Worm (Caenorhabditis elegans) whole organism, L4 larva: Measurements from ENCODE around the gene ndub-3.

Experiments used
- F37D6.2 ChIP-seq: sonication (generic microtip); optimal IDR thresholded peaks from 2 replicates; lab custom pipeline; 2016; ENCODE audit warnings: mild to moderate bottlenecking, missing genetic modification characterization, missing compliant biosample characterization
- T20F7.1 ChIP-seq: fragments of 200-800 bp; sonication (Bioruptor generic); optimal IDR thresholded peaks from 2 replicates; lab custom pipeline; 2018; ENCODE audit warnings: mild to moderate bottlenecking, missing genetic modification characterization, missing compliant biosample characterization
- T26A8.4 ChIP-seq: fragments of 200-800 bp; sonication (Bioruptor generic); IDR thresholded peaks from 2 replicates; pipeline ENCODE4 v1.3.6; 2022; ENCODE audit warnings: missing genetic modification characterization, missing compliant biosample characterization
- Y48G9A.11 ChIP-seq: fragments of 200-800 bp; sonication (Bioruptor generic); IDR thresholded peaks from 2 replicates; pipeline ENCODE4 v1.3.6; 2022; ENCODE audit warnings: missing genetic modification reagents, missing genetic modification characterization, missing compliant biosample characterization
- aha-1 ChIP-seq: fragments of 150-350 bp; peaks from one replicate; lab custom pipeline; 2014; ENCODE audit warnings: missing biosample characterization, missing genetic modification characterization
- ama-1 ChIP-seq: fragments of 150-350 bp; optimal IDR thresholded peaks from 2 replicates; lab custom pipeline; 2014; ENCODE audit warnings: inconsistent platforms, mixed read lengths
- ceh-32 ChIP-seq: sonication (generic microtip); optimal IDR thresholded peaks from 2 replicates; lab custom pipeline; 2016; ENCODE audit warnings: mild to moderate bottlenecking, missing genetic modification characterization, missing compliant biosample characterization; ENCODE audit not compliant: poor library complexity
- ctbp-1 ChIP-seq: fragments of 200-800 bp; sonication (Bioruptor generic); IDR thresholded peaks from 2 replicates; pipeline ENCODE4 v1.3.6; 2022; ENCODE audit warnings: missing genetic modification reagents, missing genetic modification characterization, missing compliant biosample characterization
- daf-16 ChIP-seq, 3 experiments: sonication (generic microtip); optimal IDR thresholded peaks; 2 replicates each; lab custom pipeline; 2016 to 2017; ENCODE audit warnings: missing genetic modification characterization in 3 of 3, missing genetic modification reagents in 3 of 3, mild to moderate bottlenecking in 2 of 3, missing compliant biosample characterization in 2 of 3, missing biosample characterization in 1 of 3, moderate library complexity in 1 of 3
- daf-19 ChIP-seq: fragments of 200-800 bp; sonication (Bioruptor generic); conservative IDR thresholded peaks from 2 replicates; pipeline ENCODE4 v1.3.6; 2022; ENCODE audit warnings: missing genetic modification characterization, missing compliant biosample characterization
- daf-8 ChIP-seq: fragments of 200-800 bp; sonication (Bioruptor generic); IDR thresholded peaks from 2 replicates; pipeline ENCODE4 v1.3.6; 2022; ENCODE audit warnings: missing genetic modification characterization, missing compliant biosample characterization
- dpl-1 ChIP-seq: fragments of 150-350 bp; optimal IDR thresholded peaks from 2 replicates; lab custom pipeline; 2014; ENCODE audit warnings: missing biosample characterization, missing genetic modification reagents, missing genetic modification characterization
- hif-1 ChIP-seq, 2 experiments: sonication (generic microtip); optimal IDR thresholded peaks; 2 replicates each; lab custom pipeline; 2016 to 2017; ENCODE audit warnings: missing compliant biosample characterization in 2 of 2, missing genetic modification characterization in 2 of 2, missing genetic modification reagents in 2 of 2, missing genotype in 2 of 2, mild to moderate bottlenecking in 1 of 2
- hlh-11 ChIP-seq: fragments of 200-800 bp; sonication (Bioruptor generic); optimal IDR thresholded peaks from 2 replicates; lab custom pipeline; 2018; ENCODE audit warnings: mild to moderate bottlenecking, missing genetic modification characterization, missing compliant biosample characterization
- hlh-30 ChIP-seq: sonication (generic microtip); optimal IDR thresholded peaks from 2 replicates; lab custom pipeline; 2017; ENCODE audit warnings: antibody characterized with exemption, mild to moderate bottlenecking, missing genetic modification characterization, missing compliant biosample characterization; ENCODE audit not compliant: insufficient read depth
- hmg-1.1 ChIP-seq: fragments of 200-800 bp; sonication (Bioruptor generic); IDR thresholded peaks from 2 replicates; pipeline ENCODE4 v1.3.6; 2022; ENCODE audit warnings: missing genetic modification reagents, missing genetic modification characterization, missing compliant biosample characterization
- lin-38 ChIP-seq: fragments of 200-800 bp; sonication (Bioruptor generic); IDR thresholded peaks from 2 replicates; pipeline ENCODE4 v1.3.6; 2022; ENCODE audit warnings: missing genetic modification reagents, missing genetic modification characterization, missing compliant biosample characterization
- lsy-2 ChIP-seq, 2 experiments: fragments of 150-350 bp in 1 of 2; sonication (generic microtip) in 1 of 2; optimal IDR thresholded peaks; 2 replicates each; lab custom pipeline; 2014 to 2017; ENCODE audit warnings: missing biosample characterization in 2 of 2, missing genetic modification characterization in 2 of 2
- madf-9 ChIP-seq: fragments of 200-800 bp; sonication (Bioruptor generic); conservative IDR thresholded peaks from 2 replicates; pipeline ENCODE4 v1.3.6; 2022; ENCODE audit warnings: missing genetic modification reagents, missing genetic modification characterization, missing compliant biosample characterization
- mdt-29 ChIP-seq: fragments of 200-800 bp; sonication (Bioruptor generic); IDR thresholded peaks from 2 replicates; pipeline ENCODE4 v1.3.6; 2022; ENCODE audit warnings: missing genetic modification reagents, missing genetic modification characterization, missing compliant biosample characterization
- mxl-3 ChIP-seq: fragments of 200-800 bp; sonication (Bioruptor generic); optimal IDR thresholded peaks from 2 replicates; lab custom pipeline; 2018; ENCODE audit warnings: mild to moderate bottlenecking, missing genetic modification characterization, missing compliant biosample characterization
- nhr-11 ChIP-seq: fragments of 150-350 bp; optimal IDR thresholded peaks from 2 replicates; lab custom pipeline; 2014; ENCODE audit warnings: missing biosample characterization, missing genetic modification characterization
- nhr-111 ChIP-seq: fragments of 200-800 bp; sonication (Bioruptor generic); optimal IDR thresholded peaks from 2 replicates; lab custom pipeline; 2018; ENCODE audit warnings: mild to moderate bottlenecking, missing genetic modification characterization, missing compliant biosample characterization
- nhr-28 ChIP-seq: fragments of 150-350 bp; optimal IDR thresholded peaks from 2 replicates; lab custom pipeline; 2014; ENCODE audit warnings: missing biosample characterization, missing genetic modification characterization
- nhr-6 ChIP-seq: fragments of 150-350 bp; optimal IDR thresholded peaks from 2 replicates; lab custom pipeline; 2014; ENCODE audit warnings: missing biosample characterization, missing genetic modification characterization
- set-16 ChIP-seq: fragments of 200-800 bp; sonication (Bioruptor generic); IDR thresholded peaks from 2 replicates; pipeline ENCODE4 v1.3.6; 2022; ENCODE audit warnings: missing genetic modification reagents, missing genetic modification characterization, missing compliant biosample characterization
- spr-3 ChIP-seq: fragments of 200-800 bp; sonication (Bioruptor generic); optimal IDR thresholded peaks from 2 replicates; lab custom pipeline; 2018; ENCODE audit warnings: mild to moderate bottlenecking, missing genetic modification characterization, missing compliant biosample characterization
- unc-130 ChIP-seq: sonication (generic microtip); optimal IDR thresholded peaks from 2 replicates; lab custom pipeline; 2016; ENCODE audit warnings: missing genetic modification reagents, missing genetic modification characterization, missing compliant biosample characterization
- unc-62 ChIP-seq, 3 experiments: fragments of 150-350 bp in 1 of 3; sonication (generic microtip); optimal IDR thresholded peaks in 2 of 3; peaks in 1 of 3; 1 replicate in 1 of 3; 2 replicates in 2 of 3; lab custom pipeline; 2014 to 2017; ENCODE audit warnings: missing biosample characterization in 3 of 3, missing genetic modification characterization in 3 of 3, missing genetic modification reagents in 3 of 3, missing genotype in 1 of 3
- zag-1 ChIP-seq: fragments of 150-350 bp; optimal IDR thresholded peaks from 2 replicates; lab custom pipeline; 2014; ENCODE audit warnings: missing biosample characterization, missing genetic modification characterization
- zfp-3 ChIP-seq: fragments of 200-800 bp; sonication (Bioruptor generic); conservative IDR thresholded peaks from 2 replicates; pipeline ENCODE4 v1.3.6; 2022; ENCODE audit warnings: missing genetic modification reagents, missing genetic modification characterization, missing compliant biosample characterization

Gene ndub-3

DNA sequence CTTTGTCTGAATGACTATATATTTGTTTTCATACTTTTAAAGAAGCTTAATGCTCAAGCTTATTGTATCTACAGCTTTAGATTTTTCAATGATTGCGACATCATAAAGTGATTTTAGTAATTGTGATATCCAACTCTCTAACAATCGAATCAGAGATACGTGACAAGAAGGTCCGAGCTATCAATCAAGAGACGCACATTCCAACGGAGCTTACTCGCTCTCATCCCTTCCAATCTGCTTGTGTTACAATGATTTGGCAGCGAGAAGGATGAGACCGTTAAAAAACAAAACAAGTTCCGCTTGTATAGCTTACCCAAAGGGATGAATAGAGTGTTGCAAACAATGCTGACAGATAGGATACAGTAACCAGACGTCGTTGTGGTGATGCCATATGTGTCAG is 3.2 kb downstream of the ndub-3 start:
- peak in 1 of 2 experiments; percentile 78 for TF ChIP-seq unc-62 (GFP tag; optimal IDR thresholded peaks at IDR 0.05 in 1 of 2; lab: Kevin White, UChicago)
- no peak for TF ChIP-seq unc-62 (tag; optimal IDR thresholded peaks at IDR 0.05; lab: Kevin White, UChicago)
- TF ChIP-seq T20F7.1 (GFP tag; lab: Kevin White, UChicago), result no peak
- TF ChIP-seq nhr-11 (tag; lab: Kevin White, UChicago), result peak; percentile 8
- no peak for TF ChIP-seq T26A8.4 (GFP tag; lab: Robert Waterston, UW)

- TF ChIP-seq zag-1, result no peak
- no peak for TF ChIP-seq nhr-6 (tag; lab: Kevin White, UChicago)
- no peak for TF ChIP-seq daf-8 (GFP tag; lab: Robert Waterston, UW)
- TF ChIP-seq Y48G9A.11 (GFP tag; lab: Robert Waterston, UW), result no peak
- TF ChIP-seq nhr-11 (tag; lab: Kevin White, UChicago), result no peak
- no peak for TF ChIP-seq nhr-111 (GFP tag; lab: Kevin White, UChicago)
- no peak for TF ChIP-seq mdt-29 (GFP tag; lab: Robert Waterston, UW)
- TF ChIP-seq F37D6.2 (tag; lab: Kevin White, UChicago), result no peak
- no peak for TF ChIP-seq daf-19 (GFP tag; lab: Robert Waterston, UW)
- no peak for TF ChIP-seq madf-9 (GFP tag; lab: Robert Waterston, UW)
- no peak for TF ChIP-seq spr-3 (GFP tag; lab: Kevin White, UChicago)
- no peak for TF ChIP-seq ctbp-1 (GFP tag; lab: Robert Waterston, UW)
- TF ChIP-seq set-16 (GFP tag; lab: Robert Waterston, UW), result no peak
Measured at ce11 chrII:8960414-8960813, 4.3 kb downstream of the ndub-3 start, which contains the start of gene cal-2. cal-2 (plus strand) TSS chrII:8960714.

DNA sequence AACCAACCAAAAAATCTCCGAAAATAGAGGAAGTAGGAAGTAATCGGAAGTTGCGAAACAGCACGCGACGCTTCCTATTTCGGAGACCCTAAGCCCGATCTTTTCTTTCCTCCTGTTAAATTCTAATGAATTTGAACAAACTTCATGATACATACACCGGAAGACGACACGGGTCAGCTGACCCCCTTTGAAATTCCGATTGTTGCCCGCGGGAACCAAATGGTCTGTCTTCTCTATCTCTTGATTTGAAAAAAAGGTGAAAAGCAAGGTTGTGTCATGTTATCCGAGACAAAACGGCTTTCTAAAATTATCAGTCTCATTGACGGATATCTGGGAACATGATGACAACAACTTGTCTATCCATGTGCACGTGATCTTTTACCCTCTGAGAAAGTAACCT is 5.6 kb downstream of the ndub-3 start:
- peak in 1 of 2 experiments; percentile 13 for TF ChIP-seq lsy-2 (tag; optimal IDR thresholded peaks at IDR 0.05; lab: Kevin White, UChicago)
- peak; percentile 46 for TF ChIP-seq nhr-11 (tag; lab: Kevin White, UChicago)
- TF ChIP-seq T20F7.1 (GFP tag; lab: Kevin White, UChicago), result no peak
- TF ChIP-seq hmg-1.1 (GFP tag; lab: Robert Waterston, UW), result no peak
- peak; percentile 37 for TF ChIP-seq hlh-30 (tag; lab: Kevin White, UChicago)
- TF ChIP-seq unc-130 (GFP tag; lab: Kevin White, UChicago), result no peak
- TF ChIP-seq unc-62 (GFP tag; optimal IDR thresholded peaks at IDR 0.05 in 1 of 2; lab: Kevin White, UChicago), result peak in 1 of 2 experiments; percentile 93
- no peak for TF ChIP-seq unc-62 (tag; optimal IDR thresholded peaks at IDR 0.05; lab: Kevin White, UChicago)
- TF ChIP-seq hlh-11 (tag; lab: Kevin White, UChicago), result peak; percentile 22
- peak in 1 of 2 experiments; percentile 32 for TF ChIP-seq daf-16 (GFP tag; optimal IDR thresholded peaks at IDR 0.05; lab: Kevin White, UChicago)
- no peak for TF ChIP-seq daf-16 (tag; optimal IDR thresholded peaks at IDR 0.05; lab: Kevin White, UChicago)
- peak; percentile 79 for TF ChIP-seq aha-1 (tag; lab: Kevin White, UChicago)
- TF ChIP-seq nhr-28 (tag; lab: Kevin White, UChicago), result peak; percentile 2
- no peak for TF ChIP-seq hif-1 (tag; optimal IDR thresholded peaks at IDR 0.05; lab: Kevin White, UChicago)

DNA sequence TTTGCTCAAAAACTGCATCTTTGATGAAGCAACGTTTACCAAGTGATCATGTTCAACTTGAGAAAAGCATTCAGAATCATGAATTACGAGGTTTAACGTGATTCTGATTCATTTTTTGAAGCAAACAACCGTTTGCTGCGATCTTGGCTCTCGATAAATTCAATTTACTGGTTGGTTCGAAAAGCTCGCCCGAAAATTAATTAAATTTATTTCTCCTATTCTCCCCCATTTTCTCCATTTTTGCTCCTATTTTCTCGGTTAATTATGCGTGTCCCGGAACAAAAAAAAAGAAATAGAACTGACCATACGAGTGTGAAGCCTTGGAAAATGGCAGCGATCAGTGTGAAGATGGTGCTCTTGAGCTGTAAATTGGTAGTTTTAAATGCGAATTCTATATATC is 7.8 kb downstream of the ndub-3 start:
- no peak for TF ChIP-seq hlh-30 (tag; lab: Kevin White, UChicago)
- TF ChIP-seq dpl-1 (GFP tag; lab: Kevin White, UChicago), result no peak
- TF ChIP-seq unc-62 (GFP tag; optimal IDR thresholded peaks at IDR 0.05 in 1 of 2; lab: Kevin White, UChicago), result no peak
- TF ChIP-seq unc-62 (tag; optimal IDR thresholded peaks at IDR 0.05; lab: Kevin White, UChicago), result no peak
- no peak for TF ChIP-seq madf-9 (GFP tag; lab: Robert Waterston, UW)
- TF ChIP-seq nhr-11 (tag; lab: Kevin White, UChicago), result no peak
- TF ChIP-seq nhr-28 (tag; lab: Kevin White, UChicago), result no peak
- TF ChIP-seq nhr-6 (tag; lab: Kevin White, UChicago), result no peak

DNA sequence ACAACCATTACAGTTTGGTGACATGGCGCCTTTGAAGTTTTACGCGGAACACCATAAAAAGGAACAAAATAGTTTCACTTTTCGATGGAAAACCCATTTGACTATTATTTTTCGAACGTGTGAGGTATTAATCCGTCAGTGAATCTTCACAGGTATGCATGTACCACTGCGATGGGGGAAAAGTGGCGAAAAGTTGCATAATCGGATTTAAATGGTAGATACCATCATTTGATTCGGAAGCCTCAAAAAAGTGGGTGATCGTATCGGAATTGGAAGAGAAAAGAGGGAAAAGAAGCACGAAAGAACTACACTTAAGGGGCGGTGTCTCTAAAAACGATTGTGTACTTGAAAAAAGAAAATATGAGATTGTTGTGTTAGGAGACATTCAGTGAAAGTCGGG is 11.0 kb downstream of the ndub-3 start:
- no peak for TF ChIP-seq daf-19 (GFP tag; lab: Robert Waterston, UW)
- TF ChIP-seq mxl-3 (GFP tag; lab: Kevin White, UChicago), result no peak
- TF ChIP-seq ceh-32, result no peak
- no peak for TF ChIP-seq unc-62 (GFP tag; optimal IDR thresholded peaks at IDR 0.05 in 1 of 2; lab: Kevin White, UChicago)
- TF ChIP-seq unc-62 (tag; optimal IDR thresholded peaks at IDR 0.05; lab: Kevin White, UChicago), result no peak
- TF ChIP-seq zag-1, result no peak
- TF ChIP-seq hlh-11 (tag; lab: Kevin White, UChicago), result no peak
- TF ChIP-seq daf-8 (GFP tag; lab: Robert Waterston, UW), result no peak
- no peak for TF ChIP-seq lin-38
- no peak for TF ChIP-seq ama-1
- TF ChIP-seq T26A8.4 (GFP tag; lab: Robert Waterston, UW), result no peak
- no peak for TF ChIP-seq zfp-3
- TF ChIP-seq hif-1 (tag; optimal IDR thresholded peaks at IDR 0.05; lab: Kevin White, UChicago), result no peak
- no peak for TF ChIP-seq hlh-30 (tag; lab: Kevin White, UChicago)
- TF ChIP-seq spr-3 (GFP tag; lab: Kevin White, UChicago), result no peak
